Worm (Caenorhabditis elegans) whole organism, late embryonic: ENCODE results near the gene lgc-58.

Experiments used
- C08G9.2 ChIP-seq: sonication (generic microtip); optimal IDR thresholded peaks from 2 replicates; lab custom pipeline; 2016; ENCODE audit warnings: mild to moderate bottlenecking, missing genetic modification characterization, moderate library complexity, missing compliant biosample characterization
- Y22D7AL.16 ChIP-seq: sonication (generic microtip); optimal IDR thresholded peaks from 2 replicates; lab custom pipeline; 2016; ENCODE audit warnings: missing genetic modification characterization, missing compliant biosample characterization
- ceh-14 ChIP-seq: sonication (generic microtip); optimal IDR thresholded peaks from 2 replicates; lab custom pipeline; 2016; ENCODE audit warnings: missing genotype, missing genetic modification characterization, missing compliant biosample characterization
- ceh-18 ChIP-seq: sonication (generic microtip); optimal IDR thresholded peaks from 2 replicates; lab custom pipeline; 2016; ENCODE audit warnings: missing genetic modification characterization, missing compliant biosample characterization
- ceh-19 ChIP-seq: fragments of 200-800 bp; sonication (Bioruptor generic); optimal IDR thresholded peaks from 2 replicates; lab custom pipeline; 2018; ENCODE audit warnings: mild to moderate bottlenecking, missing genetic modification characterization, missing compliant biosample characterization
- ceh-2 ChIP-seq: sonication (generic microtip); optimal IDR thresholded peaks from 2 replicates; lab custom pipeline; 2016; ENCODE audit warnings: missing genotype, missing genetic modification characterization, missing compliant biosample characterization
- ceh-24 ChIP-seq: sonication (generic microtip); optimal IDR thresholded peaks from 2 replicates; lab custom pipeline; 2016; ENCODE audit warnings: mild to moderate bottlenecking, missing genetic modification characterization, missing compliant biosample characterization
- ceh-31 ChIP-seq: sonication (generic microtip); optimal IDR thresholded peaks from 2 replicates; lab custom pipeline; 2016; ENCODE audit warnings: missing genetic modification characterization, missing compliant biosample characterization
- ceh-6 ChIP-seq: fragments of 200-800 bp; sonication (Bioruptor generic); optimal IDR thresholded peaks from 2 replicates; lab custom pipeline; 2018; ENCODE audit warnings: mild to moderate bottlenecking, missing genetic modification characterization, missing compliant biosample characterization
- dmd-4 ChIP-seq: sonication (generic microtip); optimal IDR thresholded peaks from 2 replicates; lab custom pipeline; 2016; ENCODE audit warnings: borderline replicate concordance, missing genetic modification characterization, missing compliant biosample characterization
- dve-1 ChIP-seq: sonication (generic microtip); optimal IDR thresholded peaks from 2 replicates; lab custom pipeline; 2017; ENCODE audit warnings: antibody characterized with exemption, mild to moderate bottlenecking, missing genetic modification characterization, missing compliant biosample characterization
- elt-2 ChIP-seq: sonication (generic microtip); optimal IDR thresholded peaks from 2 replicates; lab custom pipeline; 2016; ENCODE audit warnings: missing genetic modification reagents, missing genetic modification characterization, missing compliant biosample characterization
- elt-4 ChIP-seq: sonication (generic microtip); optimal IDR thresholded peaks from 2 replicates; lab custom pipeline; 2016; ENCODE audit warnings: missing genetic modification characterization, missing compliant biosample characterization
- eyg-1 ChIP-seq: sonication (generic microtip); optimal IDR thresholded peaks from 2 replicates; lab custom pipeline; 2016; ENCODE audit warnings: missing genotype, missing genetic modification characterization, missing compliant biosample characterization
- fkh-6 ChIP-seq: sonication (generic microtip); optimal IDR thresholded peaks from 2 replicates; lab custom pipeline; 2016; ENCODE audit warnings: missing genetic modification characterization, missing compliant biosample characterization
- hlh-30 ChIP-seq: sonication (generic microtip); optimal IDR thresholded peaks from 2 replicates; lab custom pipeline; 2017; ENCODE audit warnings: antibody characterized with exemption, missing genetic modification characterization, missing compliant biosample characterization; ENCODE audit not compliant: insufficient read depth
- nhr-11 ChIP-seq: fragments of 150-350 bp; optimal IDR thresholded peaks from 2 replicates; lab custom pipeline; 2014; ENCODE audit warnings: missing biosample characterization, missing genetic modification characterization
- npax-4 ChIP-seq: sonication (generic microtip); optimal IDR thresholded peaks from 2 replicates; lab custom pipeline; 2016; ENCODE audit warnings: missing genetic modification characterization, missing compliant biosample characterization
- odd-2 ChIP-seq: sonication (generic microtip); optimal IDR thresholded peaks from 2 replicates; lab custom pipeline; 2017; ENCODE audit warnings: antibody characterized with exemption, mild to moderate bottlenecking, missing genetic modification characterization, missing compliant biosample characterization
- pat-9 ChIP-seq: fragments of 200-800 bp; sonication (Bioruptor generic); optimal IDR thresholded peaks from 2 replicates; lab custom pipeline; 2018; ENCODE audit warnings: mild to moderate bottlenecking, missing genetic modification characterization, moderate library complexity, missing compliant biosample characterization
- pax-1 ChIP-seq: fragments of 150-350 bp; optimal IDR thresholded peaks from 2 replicates; lab custom pipeline; 2014; ENCODE audit warnings: missing biosample characterization, missing genetic modification characterization
- pha-2 ChIP-seq: sonication (generic microtip); optimal IDR thresholded peaks from 2 replicates; lab custom pipeline; 2017; ENCODE audit warnings: mild to moderate bottlenecking, missing genetic modification characterization, missing compliant biosample characterization
- pqm-1 ChIP-seq: sonication (generic microtip); optimal IDR thresholded peaks from 2 replicates; lab custom pipeline; 2016; ENCODE audit warnings: missing genetic modification characterization, missing compliant biosample characterization
- pros-1 ChIP-seq: fragments of 150-350 bp; optimal IDR thresholded peaks from 2 replicates; lab custom pipeline; 2014; ENCODE audit warnings: missing biosample characterization, missing genetic modification reagents, missing genetic modification characterization
- rnt-1 ChIP-seq: sonication (generic microtip); optimal IDR thresholded peaks from 2 replicates; lab custom pipeline; 2016; ENCODE audit warnings: missing genetic modification characterization, missing compliant biosample characterization
- sox-4 ChIP-seq: sonication (generic microtip); optimal IDR thresholded peaks from 2 replicates; lab custom pipeline; 2017; ENCODE audit warnings: mild to moderate bottlenecking, missing genetic modification characterization, inconsistent platforms, missing compliant biosample characterization
- syd-9 ChIP-seq: sonication (generic microtip); optimal IDR thresholded peaks from 2 replicates; lab custom pipeline; 2016; ENCODE audit warnings: mild to moderate bottlenecking, missing genetic modification characterization, moderate library complexity, missing compliant biosample characterization
- tbx-7 ChIP-seq: sonication (generic microtip); optimal IDR thresholded peaks from 2 replicates; lab custom pipeline; 2016; ENCODE audit warnings: missing genotype, missing genetic modification characterization, missing compliant biosample characterization
- unc-3 ChIP-seq, 2 experiments: fragments of 200-800 bp in 1 of 2; sonication (Bioruptor generic) in 1 of 2; sonication (generic microtip) in 1 of 2; conservative IDR thresholded peaks in 1 of 2; optimal IDR thresholded peaks in 1 of 2; 2 replicates each; pipeline versions ENCODE4 v1.3.6 to Lab custom; 2016 to 2022; ENCODE audit warnings: missing compliant biosample characterization in 2 of 2, missing genetic modification characterization in 2 of 2, missing genetic modification reagents in 1 of 2
- unc-42 ChIP-seq: sonication (generic microtip); optimal IDR thresholded peaks from 2 replicates; lab custom pipeline; 2016; ENCODE audit warnings: missing genotype, missing genetic modification characterization, missing compliant biosample characterization
- unc-55 ChIP-seq: sonication (generic microtip); optimal IDR thresholded peaks from 2 replicates; lab custom pipeline; 2017; ENCODE audit warnings: missing biosample characterization, missing genetic modification reagents, missing genetic modification characterization
- unc-86 ChIP-seq: sonication (generic microtip); optimal IDR thresholded peaks from 2 replicates; lab custom pipeline; 2016; ENCODE audit warnings: missing genetic modification characterization, missing compliant biosample characterization
- zip-5 ChIP-seq: sonication (generic microtip); optimal IDR thresholded peaks from 2 replicates; lab custom pipeline; 2016; ENCODE audit warnings: missing genetic modification characterization, missing compliant biosample characterization

lgc-58 gene

DNA sequence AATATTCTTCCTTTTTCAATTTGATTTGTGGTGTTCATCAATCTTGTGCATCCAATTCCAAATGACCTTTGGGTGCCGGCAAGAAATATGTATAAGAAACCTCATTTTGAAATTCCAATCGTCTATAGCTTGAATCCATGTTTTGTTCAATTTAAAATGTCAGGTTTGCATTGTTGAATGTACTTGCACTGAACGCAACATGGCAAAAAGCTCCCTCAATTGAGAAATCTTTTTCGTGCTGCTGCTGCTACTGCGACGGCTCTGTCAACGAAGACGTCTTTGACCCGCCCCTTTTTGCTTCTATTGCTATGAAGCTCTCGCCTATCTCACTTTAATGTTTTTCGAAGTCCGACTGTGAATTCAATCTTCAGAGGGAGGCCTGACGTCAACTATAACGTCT lies at the start of gene lgc-58:
TSS of gene lgc-58 (plus strand) at position 301 of the 400 bp plus-strand sequence.
- no peak for TF ChIP-seq sox-4
- no peak for TF ChIP-seq odd-2 (tag; lab: Kevin White, UChicago)
- TF ChIP-seq ceh-24 (tag; lab: Kevin White, UChicago): no peak
- no peak for TF ChIP-seq tbx-7 (tag; lab: Kevin White, UChicago)
- no peak for TF ChIP-seq ceh-14 (tag; lab: Kevin White, UChicago)
- TF ChIP-seq pat-9: no peak
- no peak for TF ChIP-seq pqm-1 (tag; lab: Kevin White, UChicago)

DNA sequence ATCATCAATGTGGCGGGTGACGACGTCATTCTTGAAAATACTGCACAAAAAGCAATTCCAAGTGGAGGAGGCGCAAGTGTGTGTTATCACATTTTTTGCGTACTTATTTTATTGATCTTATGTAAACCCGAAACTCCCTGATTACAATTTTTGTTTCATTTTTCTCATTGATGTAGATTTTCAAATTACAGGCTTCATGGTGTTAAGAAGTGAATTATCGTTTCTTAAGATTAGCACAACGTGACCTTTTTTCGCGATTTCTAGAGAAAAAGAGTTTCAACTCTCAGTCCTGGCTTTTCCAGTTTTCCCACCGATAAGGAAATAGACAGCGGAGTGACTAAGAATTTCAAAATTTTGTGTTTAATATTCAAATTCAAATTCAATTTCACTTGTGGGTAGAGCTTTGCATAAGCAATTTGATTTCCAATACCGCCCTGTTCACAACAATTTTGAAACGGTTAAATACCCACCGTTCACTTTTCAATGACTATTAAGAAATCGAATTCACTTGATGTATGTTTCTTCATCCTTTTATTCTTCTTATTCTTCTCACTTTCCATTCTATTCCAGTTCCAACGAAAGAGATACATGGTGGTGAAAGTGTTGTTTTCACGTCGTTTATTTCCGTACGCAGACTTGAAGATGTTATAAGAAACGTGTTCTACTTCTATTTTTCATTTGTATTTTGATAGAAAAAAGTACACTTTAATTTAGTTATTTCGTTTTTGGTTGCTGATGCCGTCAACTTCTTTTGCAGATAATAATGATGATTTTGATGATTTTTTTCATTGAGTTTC lies 48.4 kb upstream of the lgc-58 start:
- no peak for TF ChIP-seq unc-55 (GFP tag; lab: Kevin White, UChicago)
- TF ChIP-seq dve-1: no peak

ce11 chrX:6029075-6029474 lies 46.2 kb upstream of the lgc-58 start:
- TF ChIP-seq ceh-2 (tag; lab: Kevin White, UChicago): no peak
- no peak for TF ChIP-seq rnt-1 (tag; lab: Kevin White, UChicago)
- no peak for TF ChIP-seq ceh-19 (GFP tag; lab: Kevin White, UChicago)
- no peak for TF ChIP-seq ceh-18 (tag; lab: Kevin White, UChicago)
- TF ChIP-seq ceh-6 (GFP tag; lab: Kevin White, UChicago): no peak
- no peak for TF ChIP-seq nhr-11 (tag; lab: Kevin White, UChicago)

DNA sequence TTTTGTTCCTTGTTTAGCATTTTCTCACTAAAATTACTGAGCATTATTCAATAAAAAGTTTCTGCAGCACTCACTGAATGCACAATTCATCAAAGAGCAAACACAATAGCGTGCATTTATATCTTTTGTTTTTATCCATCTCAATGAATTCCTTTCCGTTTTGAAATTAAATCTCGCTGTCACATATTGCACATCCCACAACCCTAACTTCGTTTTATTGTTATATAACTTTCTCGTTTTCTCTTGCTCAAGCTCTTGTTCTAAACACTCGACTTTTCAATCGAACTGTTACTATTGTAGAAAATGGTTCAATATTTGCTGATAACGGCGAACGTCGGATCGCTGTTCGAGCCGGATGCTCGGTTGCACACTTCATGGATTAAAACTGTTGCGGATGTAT lies 44.1 kb upstream of the lgc-58 start, which contains the start of gene ipp-5:
TSS of gene ipp-5 (plus strand) at position 301 of the 400 bp plus-strand sequence.
- no peak for TF ChIP-seq dve-1
- no peak for TF ChIP-seq C08G9.2
- no peak for TF ChIP-seq ceh-6 (GFP tag; lab: Kevin White, UChicago)
- TF ChIP-seq elt-2: no peak
- no peak for TF ChIP-seq odd-2 (tag; lab: Kevin White, UChicago)
- no peak for TF ChIP-seq unc-42
- TF ChIP-seq unc-3 (GFP tag; conservative IDR thresholded peaks at IDR 0.05; lab: Robert Waterston, UW): no peak
- no peak for TF ChIP-seq unc-3 (tag; optimal IDR thresholded peaks at IDR 0.05; lab: Kevin White, UChicago)
- no peak for TF ChIP-seq pqm-1 (tag; lab: Kevin White, UChicago)
- TF ChIP-seq pha-2 (tag; lab: Kevin White, UChicago): no peak
- TF ChIP-seq unc-86 (tag; lab: Kevin White, UChicago): no peak
- no peak for TF ChIP-seq syd-9 (tag; lab: Kevin White, UChicago)
- TF ChIP-seq hlh-30 (tag; lab: Kevin White, UChicago): no peak
- TF ChIP-seq fkh-6 (tag; lab: Kevin White, UChicago): no peak
- TF ChIP-seq eyg-1 (tag; lab: Kevin White, UChicago): no peak

ce11 chrX:6039544-6039943 lies 35.8 kb upstream of the lgc-58 start, which contains the start of gene hsp-25:
Gene hsp-25, minus strand, starts transcription at chrX:6039644.
- TF ChIP-seq zip-5 (tag; lab: Kevin White, UChicago) (no peak), elt-4 (tag; lab: Kevin White, UChicago) (no peak), ceh-18 (tag; lab: Kevin White, UChicago) (no peak), npax-4 (tag; lab: Kevin White, UChicago) (no peak), ceh-31 (tag; lab: Kevin White, UChicago) (no peak), nhr-11 (tag; lab: Kevin White, UChicago) (no peak), elt-2 (no peak), hlh-30 (tag; lab: Kevin White, UChicago) (no peak), syd-9 (tag; lab: Kevin White, UChicago) (no peak), pros-1 (tag; lab: Kevin White, UChicago) (no peak), pax-1 (tag; lab: Kevin White, UChicago) (no peak), pha-2 (tag; lab: Kevin White, UChicago) (no peak), dmd-4 (no peak), rnt-1 (tag; lab: Kevin White, UChicago) (no peak), Y22D7AL.16 (tag; lab: Kevin White, UChicago) (no peak), unc-86 (tag; lab: Kevin White, UChicago) (no peak)
